Worm (Caenorhabditis elegans) whole organism, early embryonic: ENCODE data around the gene T05H4.11.

Source experiments
- B0310.2 ChIP-seq: sonication (generic microtip); optimal IDR thresholded peaks from 2 replicates; lab custom pipeline; 2016; ENCODE audit warnings: mild to moderate bottlenecking, missing genetic modification characterization, missing compliant biosample characterization
- aly-1 ChIP-seq: sonication (generic microtip); optimal IDR thresholded peaks from 2 replicates; lab custom pipeline; 2016; ENCODE audit warnings: missing genetic modification characterization, missing compliant biosample characterization
- ceh-36 ChIP-seq: sonication (generic microtip); optimal IDR thresholded peaks from 2 replicates; lab custom pipeline; 2016; ENCODE audit warnings: missing genetic modification characterization, inconsistent platforms, missing compliant biosample characterization
- ets-7 ChIP-seq: sonication (generic microtip); optimal IDR thresholded peaks from 2 replicates; lab custom pipeline; 2016; ENCODE audit warnings: missing genotype, missing genetic modification characterization, missing compliant biosample characterization
- hmbx-1 ChIP-seq: sonication (generic microtip); optimal IDR thresholded peaks from 2 replicates; lab custom pipeline; 2016; ENCODE audit warnings: mild to moderate bottlenecking, missing genetic modification characterization, missing compliant biosample characterization
- scrt-1 ChIP-seq: fragments of 200-800 bp; sonication (Bioruptor generic); IDR thresholded peaks from 2 replicates; pipeline ENCODE4 v1.3.6; 2022; ENCODE audit warnings: missing genetic modification characterization, missing compliant biosample characterization
- sea-1 ChIP-seq: fragments of 200-800 bp; sonication (Bioruptor generic); conservative IDR thresholded peaks from 2 replicates; pipeline ENCODE4 v1.3.6; 2022; ENCODE audit warnings: missing genetic modification characterization, missing compliant biosample characterization
- tbx-11 ChIP-seq: fragments of 200-800 bp; sonication (Bioruptor generic); IDR thresholded peaks from 2 replicates; pipeline ENCODE4 v1.3.6; 2022; ENCODE audit warnings: missing genetic modification characterization, missing compliant biosample characterization
- tra-4 ChIP-seq: sonication (generic microtip); optimal IDR thresholded peaks from 2 replicates; lab custom pipeline; 2017; ENCODE audit warnings: missing genetic modification characterization, missing compliant biosample characterization

ce11 chrV:6442037-6442436 lies 16.0 kb upstream of the T05H4.11 start, which contains the start of gene T05H4.3:
- TF ChIP-seq aly-1 (no peak), tbx-11 (no peak), ceh-36 (no peak), ets-7 (tag; lab: Kevin White, UChicago) (no peak), sea-1 (GFP tag; lab: Robert Waterston, UW) (no peak), tra-4 (tag; lab: Kevin White, UChicago) (no peak), B0310.2 (tag; lab: Kevin White, UChicago) (no peak), hmbx-1 (tag; lab: Kevin White, UChicago) (no peak), scrt-1 (GFP tag; lab: Robert Waterston, UW) (no peak)
